Worm (Caenorhabditis elegans) whole organism, early embryonic: ENCODE measurements around the gene F10E9.5.

Experiments
- B0310.2 ChIP-seq: sonication (generic microtip); optimal IDR thresholded peaks from 2 replicates; lab custom pipeline; 2016; ENCODE audit warnings: mild to moderate bottlenecking, missing genetic modification characterization, missing compliant biosample characterization
- F13C5.2 ChIP-seq: sonication (generic microtip); optimal IDR thresholded peaks from 2 replicates; lab custom pipeline; 2017; ENCODE audit warnings: mild to moderate bottlenecking, missing genetic modification characterization, inconsistent platforms, missing compliant biosample characterization
- aly-1 ChIP-seq: sonication (generic microtip); optimal IDR thresholded peaks from 2 replicates; lab custom pipeline; 2016; ENCODE audit warnings: missing genetic modification characterization, missing compliant biosample characterization
- ama-1 ChIP-seq: fragments of 150-350 bp; optimal IDR thresholded peaks from 2 replicates; lab custom pipeline; 2014
- ceh-13 ChIP-seq: fragments of 200-800 bp; sonication (Bioruptor generic); optimal IDR thresholded peaks from 2 replicates; lab custom pipeline; 2018; ENCODE audit warnings: mild to moderate bottlenecking, missing genetic modification characterization, missing compliant biosample characterization
- ceh-36 ChIP-seq: sonication (generic microtip); optimal IDR thresholded peaks from 2 replicates; lab custom pipeline; 2016; ENCODE audit warnings: missing genetic modification characterization, inconsistent platforms, missing compliant biosample characterization
- ets-7 ChIP-seq: sonication (generic microtip); optimal IDR thresholded peaks from 2 replicates; lab custom pipeline; 2016; ENCODE audit warnings: missing genotype, missing genetic modification characterization, missing compliant biosample characterization
- flt-1 ChIP-seq: fragments of 200-800 bp; sonication (Bioruptor generic); IDR thresholded peaks from 2 replicates; pipeline ENCODE4 v1.3.6; 2022; ENCODE audit warnings: missing genetic modification characterization, missing compliant biosample characterization
- hmbx-1 ChIP-seq: sonication (generic microtip); optimal IDR thresholded peaks from 2 replicates; lab custom pipeline; 2016; ENCODE audit warnings: mild to moderate bottlenecking, missing genetic modification characterization, missing compliant biosample characterization
- hmg-4 ChIP-seq: fragments of 200-800 bp; sonication (Bioruptor generic); optimal IDR thresholded peaks from 2 replicates; lab custom pipeline; 2018; ENCODE audit warnings: mild to moderate bottlenecking, missing genetic modification characterization, missing compliant biosample characterization
- hnd-1 ChIP-seq: sonication (generic microtip); optimal IDR thresholded peaks from 2 replicates; lab custom pipeline; 2016; ENCODE audit warnings: missing genetic modification characterization, missing compliant biosample characterization
- pes-1 ChIP-seq: fragments of 200-800 bp; sonication (Bioruptor generic); IDR thresholded peaks from 2 replicates; pipeline ENCODE4 v1.3.6; 2022; ENCODE audit warnings: missing genetic modification reagents, missing genetic modification characterization, missing compliant biosample characterization
- scrt-1 ChIP-seq: fragments of 200-800 bp; sonication (Bioruptor generic); IDR thresholded peaks from 2 replicates; pipeline ENCODE4 v1.3.6; 2022; ENCODE audit warnings: missing genetic modification characterization, missing compliant biosample characterization
- sea-1 ChIP-seq: fragments of 200-800 bp; sonication (Bioruptor generic); conservative IDR thresholded peaks from 2 replicates; pipeline ENCODE4 v1.3.6; 2022; ENCODE audit warnings: missing genetic modification characterization, missing compliant biosample characterization
- tbx-11 ChIP-seq: fragments of 200-800 bp; sonication (Bioruptor generic); IDR thresholded peaks from 2 replicates; pipeline ENCODE4 v1.3.6; 2022; ENCODE audit warnings: missing genetic modification characterization, missing compliant biosample characterization
- tbx-37 ChIP-seq: fragments of 200-800 bp; sonication (Bioruptor generic); conservative IDR thresholded peaks from 2 replicates; pipeline ENCODE4 v1.3.6; 2022; ENCODE audit warnings: missing genetic modification reagents, missing genetic modification characterization, missing compliant biosample characterization
- tra-4 ChIP-seq: sonication (generic microtip); optimal IDR thresholded peaks from 2 replicates; lab custom pipeline; 2017; ENCODE audit warnings: missing genetic modification characterization, missing compliant biosample characterization

Gene F10E9.5

DNA sequence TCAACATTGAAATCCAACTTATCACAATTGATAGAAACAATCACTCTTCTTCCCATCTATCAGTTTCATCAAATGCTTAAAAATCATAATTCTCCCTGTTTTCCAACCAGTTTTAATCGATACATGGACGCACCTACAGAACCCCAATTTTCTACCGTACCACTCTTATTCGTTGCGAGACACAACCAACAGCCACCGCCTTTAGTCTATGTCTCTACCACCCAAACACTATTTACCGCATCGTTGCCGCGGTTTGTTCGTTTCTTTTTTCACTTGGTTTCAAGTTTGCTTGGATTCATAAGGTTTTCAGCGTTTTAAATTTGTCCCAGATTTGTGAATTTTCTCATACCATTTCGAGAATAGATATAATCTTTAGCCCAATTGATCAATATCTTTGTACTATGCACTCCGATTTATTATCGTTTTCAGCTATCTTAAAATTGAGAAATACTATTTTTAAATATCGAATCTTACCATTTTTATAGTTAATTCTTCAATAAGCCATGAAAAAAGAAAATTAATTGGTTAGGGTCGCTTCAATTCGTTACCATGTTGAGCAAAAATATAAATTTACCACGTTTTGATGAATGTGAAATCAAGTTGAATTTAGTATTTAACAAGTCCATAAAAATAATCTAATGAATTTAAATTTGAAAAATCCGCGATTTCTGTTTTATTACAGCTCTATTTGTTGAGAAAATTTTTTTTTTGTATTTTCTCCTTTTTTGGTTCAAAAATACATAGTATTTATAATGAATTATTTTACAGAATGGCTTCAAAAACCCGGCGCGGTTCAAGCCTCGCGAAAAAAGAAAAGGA is 3.1 kb downstream of the F10E9.5 start, which contains the start of gene F10E9.3:
Gene F10E9.3, plus strand, starts transcription at position 769 of the 819 bp plus-strand sequence.
- TF ChIP-seq ceh-36 (no peak), tra-4 (tag; lab: Kevin White, UChicago) (no peak), hmbx-1 (tag; lab: Kevin White, UChicago) (no peak), ama-1 (no peak), hmg-4 (GFP tag; lab: Kevin White, UChicago) (no peak), flt-1 (GFP tag; lab: Robert Waterston, UW) (no peak), ets-7 (tag; lab: Kevin White, UChicago) (no peak), tbx-11 (GFP tag; lab: Robert Waterston, UW) (no peak), sea-1 (no peak), B0310.2 (tag; lab: Kevin White, UChicago) (no peak), hnd-1 (no peak), F13C5.2 (tag; lab: Kevin White, UChicago) (no peak), pes-1 (no peak), tbx-37 (no peak), ceh-13 (GFP tag; lab: Kevin White, UChicago) (no peak), scrt-1 (GFP tag; lab: Robert Waterston, UW) (no peak), aly-1 (tag; lab: Kevin White, UChicago) (no peak)

DNA sequence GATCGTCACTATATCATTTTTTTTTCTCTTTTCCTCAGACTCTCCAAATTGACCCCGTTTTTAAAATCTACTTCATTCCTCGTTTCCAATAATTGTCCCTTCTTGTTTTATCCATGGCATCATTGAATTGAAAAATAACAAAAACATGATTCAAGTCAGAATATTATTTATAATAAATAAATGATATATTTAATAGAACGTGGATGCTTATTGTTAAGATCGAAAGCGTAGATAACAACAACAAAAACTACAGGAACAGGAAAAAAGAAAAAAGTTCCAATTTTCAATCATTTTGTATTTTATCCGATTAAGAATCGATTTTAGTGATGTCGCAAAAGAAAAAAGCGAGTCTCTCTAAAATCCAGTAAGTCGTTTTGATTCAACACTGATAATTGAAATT is 5.0 kb downstream of the F10E9.5 start, which contains the start of gene F10E9.2:
Gene F10E9.2, plus strand, starts transcription at position 301 of the 400 bp plus-strand sequence.
- TF ChIP-seq tra-4 (tag; lab: Kevin White, UChicago) = no peak
- TF ChIP-seq F13C5.2 (tag; lab: Kevin White, UChicago) = no peak
- no peak for TF ChIP-seq tbx-37
- no peak for TF ChIP-seq hnd-1
- TF ChIP-seq scrt-1 (GFP tag; lab: Robert Waterston, UW) = no peak
- no peak for TF ChIP-seq ceh-36
- TF ChIP-seq sea-1 = no peak
- TF ChIP-seq aly-1 (tag; lab: Kevin White, UChicago) = no peak
- TF ChIP-seq ama-1 = no peak
- no peak for TF ChIP-seq hmbx-1 (tag; lab: Kevin White, UChicago)
- no peak for TF ChIP-seq tbx-11 (GFP tag; lab: Robert Waterston, UW)
- no peak for TF ChIP-seq flt-1 (GFP tag; lab: Robert Waterston, UW)
- TF ChIP-seq B0310.2 (tag; lab: Kevin White, UChicago) = no peak

DNA sequence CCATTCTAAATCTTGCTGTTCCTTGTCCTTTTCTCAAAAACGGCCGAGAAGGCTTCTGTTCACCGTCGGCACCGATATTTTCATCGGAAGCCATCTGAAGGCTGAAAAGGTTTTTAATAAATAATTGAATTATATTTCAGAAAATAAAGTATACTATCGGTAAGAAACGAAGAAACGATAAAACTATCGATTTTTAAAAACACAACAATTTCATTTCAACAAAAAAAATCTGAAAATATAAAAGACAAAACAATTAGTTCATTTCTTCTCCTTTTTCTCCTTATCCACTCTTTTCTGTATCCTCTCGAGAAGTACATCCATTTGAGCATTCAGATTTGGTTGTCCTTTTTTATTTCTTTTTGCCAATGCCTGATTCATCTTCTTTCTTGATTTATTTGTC is 11.1 kb downstream of the F10E9.5 start, which contains the start of gene sas-4:
Gene sas-4, minus strand, starts transcription at position 101 of the 400 bp plus-strand sequence.
- TF ChIP-seq flt-1 (GFP tag; lab: Robert Waterston, UW) (no peak), aly-1 (tag; lab: Kevin White, UChicago) (no peak), scrt-1 (GFP tag; lab: Robert Waterston, UW) (no peak), ceh-13 (GFP tag; lab: Kevin White, UChicago) (no peak), F13C5.2 (tag; lab: Kevin White, UChicago) (no peak), B0310.2 (tag; lab: Kevin White, UChicago) (no peak), tbx-11 (GFP tag; lab: Robert Waterston, UW) (no peak), hmbx-1 (tag; lab: Kevin White, UChicago) (no peak), tra-4 (tag; lab: Kevin White, UChicago) (no peak), sea-1 (no peak), tbx-37 (no peak), ets-7 (tag; lab: Kevin White, UChicago) (no peak), hmg-4 (GFP tag; lab: Kevin White, UChicago) (no peak), ama-1 (no peak), ceh-36 (no peak), hnd-1 (no peak), pes-1 (no peak)

DNA sequence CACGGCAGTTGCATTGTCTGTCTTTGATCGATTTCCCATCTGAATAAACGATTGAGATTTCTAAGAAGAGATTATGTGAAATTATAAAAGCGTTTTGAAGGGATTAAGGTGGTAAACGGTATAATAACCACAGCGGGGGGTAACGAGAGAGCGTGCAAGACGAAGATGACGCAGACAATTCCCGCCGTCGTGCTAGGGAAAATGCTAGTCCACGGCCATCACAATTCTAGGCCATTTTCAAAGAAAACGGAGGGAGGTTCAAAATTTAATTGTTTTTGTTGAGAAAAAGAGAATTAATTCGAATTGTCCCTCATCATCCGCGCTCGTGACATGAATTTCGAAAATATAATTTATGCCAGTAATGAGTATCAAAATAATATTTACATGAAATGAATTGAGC is 11.7 kb downstream of the F10E9.5 start, which contains the start of gene F10E9.11:
Gene F10E9.11, minus strand, starts transcription at position 161 of the 400 bp plus-strand sequence.
- TF ChIP-seq B0310.2 (tag; lab: Kevin White, UChicago) (no peak), hmbx-1 (tag; lab: Kevin White, UChicago) (no peak), F13C5.2 (tag; lab: Kevin White, UChicago) (peak; percentile 53), sea-1 (0 out of 2 replicates have a peak, but pooled peaks have one; percentile 70), ets-7 (tag; lab: Kevin White, UChicago) (peak; percentile 50), tra-4 (tag; lab: Kevin White, UChicago) (no peak), aly-1 (tag; lab: Kevin White, UChicago) (peak; percentile 46), ceh-36 (no peak), ama-1 (no peak), scrt-1 (GFP tag; lab: Robert Waterston, UW) (no peak), tbx-11 (GFP tag; lab: Robert Waterston, UW) (no peak), tbx-37 (peak; percentile 89), ceh-13 (GFP tag; lab: Kevin White, UChicago) (no peak), hnd-1 (no peak), pes-1 (peak; percentile 57; the same call in 1 of the 2 replicates), hmg-4 (GFP tag; lab: Kevin White, UChicago) (peak; percentile 40), flt-1 (GFP tag; lab: Robert Waterston, UW) (peak; percentile 64)

DNA sequence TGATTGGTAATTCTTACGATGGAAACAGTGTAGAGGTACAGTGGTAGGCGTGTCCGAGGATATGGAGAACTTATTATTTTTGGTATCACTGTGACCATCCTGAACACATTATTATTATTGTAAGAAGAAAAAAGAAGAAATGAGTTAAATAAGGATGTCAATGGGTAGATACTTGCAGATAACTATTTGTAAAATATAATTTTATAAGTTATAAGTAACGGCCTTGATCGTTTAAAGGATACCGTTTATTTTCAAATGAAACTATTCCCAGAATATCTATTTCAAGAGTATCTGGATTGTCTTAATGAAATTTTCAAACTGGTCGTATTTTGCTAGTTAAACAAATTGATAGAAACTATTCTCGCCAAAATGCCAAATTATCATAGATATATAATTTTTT is 12.8 kb downstream of the F10E9.5 start, which contains the start of gene F10E9.10:
Gene F10E9.10, minus strand, starts transcription at position 101 of the 400 bp plus-strand sequence.
- TF ChIP-seq ama-1 (no peak), ceh-13 (GFP tag; lab: Kevin White, UChicago) (no peak), flt-1 (GFP tag; lab: Robert Waterston, UW) (no peak), tbx-11 (GFP tag; lab: Robert Waterston, UW) (no peak), B0310.2 (tag; lab: Kevin White, UChicago) (no peak), tra-4 (tag; lab: Kevin White, UChicago) (no peak), aly-1 (tag; lab: Kevin White, UChicago) (no peak), pes-1 (no peak), ets-7 (tag; lab: Kevin White, UChicago) (no peak), ceh-36 (no peak), tbx-37 (no peak), hmbx-1 (tag; lab: Kevin White, UChicago) (no peak)

DNA sequence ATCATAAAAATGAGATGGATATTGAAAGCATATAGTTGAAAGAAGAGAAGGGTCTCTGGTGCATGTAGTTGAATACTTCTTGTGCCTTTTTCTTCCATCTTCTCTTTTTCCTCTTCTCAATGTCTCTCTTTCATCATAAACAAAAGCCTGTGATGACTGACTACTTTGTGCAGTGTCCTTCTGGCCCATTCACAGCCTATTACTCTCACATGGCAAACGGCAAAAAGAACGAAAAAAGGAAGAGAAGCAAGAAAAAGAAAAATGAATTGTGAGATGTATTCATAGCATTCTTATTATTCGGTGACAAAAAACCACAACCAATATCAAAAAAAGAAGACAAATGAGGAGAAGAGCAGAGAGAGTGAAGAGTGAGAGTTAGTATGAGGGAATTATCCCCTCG is 13.8 kb downstream of the F10E9.5 start:
- TF ChIP-seq aly-1 (tag; lab: Kevin White, UChicago) (no peak), F13C5.2 (tag; lab: Kevin White, UChicago) (no peak), sea-1 (no peak), ceh-36 (no peak)
